Fruit fly (Drosophila melanogaster) whole organism: ENCODE data around the gene Nep5.

Source experiments
- CG8478 ChIP-seq: fragments of >200 bp; optimal IDR thresholded peaks from 2 replicates; lab custom pipeline; 2018; ENCODE audit warnings: inconsistent platforms
- Dll ChIP-seq: fragments of >200 bp; optimal IDR thresholded peaks from 2 replicates; lab custom pipeline; 2017
- EcR ChIP-seq, 2 experiments: fragments of >200 bp; optimal IDR thresholded peaks; 2 replicates each; lab custom pipeline; 2017; ENCODE audit warnings: missing biosample characterization in 2 of 2, missing genetic modification characterization in 2 of 2, missing genetic modification reagents in 2 of 2
- pan ChIP-seq: fragments of >200 bp; optimal IDR thresholded peaks from 2 replicates; lab custom pipeline; 2017
- psq ChIP-seq: fragments of >200 bp; optimal IDR thresholded peaks from 2 replicates; lab custom pipeline; 2017

dm6 chr3R:27076618-27077017 is 12.6 kb upstream of the Nep5 start:
- TF ChIP-seq psq (lab: Kevin White, UChicago) (no peak), EcR (GFP tag; optimal IDR thresholded peaks at IDR 0.05; lab: Kevin White, UChicago) (no peak), pan (lab: Kevin White, UChicago) (no peak), Dll (lab: Kevin White, UChicago) (no peak), CG8478 (lab: Kevin White, UChicago) (no peak)
